Worm (Caenorhabditis elegans): ENCODE measurements around the gene srpa-68.

ce11 chrV:12255343-12255742 is 36.1 kb downstream of the srpa-68 start, which contains the start of gene T04H1.12:
- no peak for TF ChIP-seq klf-2 (GFP tag; conservative IDR thresholded peaks at IDR 0.05)
- TF ChIP-seq ztf-23 (GFP tag; IDR thresholded peaks at IDR 0.05), result no peak
- TF ChIP-seq ref-1 (GFP tag; conservative IDR thresholded peaks at IDR 0.05), result no peak
- TF ChIP-seq tab-1 (GFP tag; IDR thresholded peaks at IDR 0.05), result no peak
- TF ChIP-seq T22C8.4 (GFP tag; IDR thresholded peaks at IDR 0.05), result no peak
- no peak for TF ChIP-seq ztf-29 (GFP tag; IDR thresholded peaks at IDR 0.05)
- TF ChIP-seq flt-1 (GFP tag; IDR thresholded peaks at IDR 0.05), result no peak
- no peak for TF ChIP-seq cog-1 (tag; optimal IDR thresholded peaks at IDR 0.05)
- no peak for TF ChIP-seq med-1 (GFP tag; optimal IDR thresholded peaks at IDR 0.05; ENCODE audit: insufficient read depth)
